Worm (Caenorhabditis elegans) whole organism, L4/young adult: ENCODE measurements around the gene par-5.
A peak's percentile ranks its signal among the peaks of the same experiment; 100 is the strongest.

Experiments used
- W03F9.2 ChIP-seq: fragments of 150-350 bp; optimal IDR thresholded peaks from 2 replicates; lab custom pipeline; 2014; ENCODE audit warnings: missing biosample characterization, missing genetic modification characterization
- dao-5 ChIP-seq: sonication (generic microtip); optimal IDR thresholded peaks from 2 replicates; lab custom pipeline; 2016; ENCODE audit warnings: missing genotype, missing genetic modification characterization, moderate library complexity, missing compliant biosample characterization
- him-1 ChIP-seq: sonication (generic microtip); optimal IDR thresholded peaks from 2 replicates; lab custom pipeline; 2016; ENCODE audit warnings: missing genotype, missing genetic modification reagents, missing genetic modification characterization, missing compliant biosample characterization

- no peak for TF ChIP-seq W03F9.2 (tag; lab: Kevin White, UChicago)
- peak; percentile 46 for TF ChIP-seq him-1 (tag; lab: Kevin White, UChicago)
- no peak for TF ChIP-seq dao-5 (tag; lab: Kevin White, UChicago)
Observed at ce11 chrIV:11793170-11793569, 28.6 kb downstream of the par-5 start.
